Worm (Caenorhabditis elegans) whole organism, L3 larva: Measurements from ENCODE around the gene srbc-7.

Source experiments
- ZK546.5 ChIP-seq: sonication (generic microtip); optimal IDR thresholded peaks from 2 replicates; lab custom pipeline; 2017; ENCODE audit warnings: missing biosample characterization, missing genetic modification characterization
- aly-2 ChIP-seq: fragments of 150-350 bp; optimal IDR thresholded peaks from 2 replicates; lab custom pipeline; 2014; ENCODE audit warnings: missing biosample characterization, missing genetic modification characterization
- ama-1 ChIP-seq: fragments of 150-350 bp; optimal IDR thresholded peaks from 2 replicates; lab custom pipeline; 2018
- ceh-16 ChIP-seq: sonication (generic microtip); optimal IDR thresholded peaks from 2 replicates; lab custom pipeline; 2017; ENCODE audit warnings: missing biosample characterization, missing genetic modification characterization
- ceh-28 ChIP-seq: fragments of 150-350 bp; optimal IDR thresholded peaks from 2 replicates; lab custom pipeline; 2014; ENCODE audit warnings: missing biosample characterization, missing genetic modification reagents, missing genetic modification characterization
- ceh-9 ChIP-seq: sonication (generic microtip); optimal IDR thresholded peaks from 2 replicates; lab custom pipeline; 2018; ENCODE audit warnings: missing biosample characterization, missing genetic modification characterization
- egl-27 ChIP-seq: sonication (generic microtip); optimal IDR thresholded peaks from 4 replicates; lab custom pipeline; 2017; ENCODE audit warnings: missing biosample characterization, missing genetic modification reagents, missing genetic modification characterization
- egl-5 ChIP-seq: fragments of 150-350 bp; optimal IDR thresholded peaks from 2 replicates; lab custom pipeline; 2017; ENCODE audit warnings: missing biosample characterization, missing genetic modification reagents, missing genetic modification characterization, inconsistent platforms
- elt-3 ChIP-seq, 3 experiments: fragments of 150-350 bp in 1 of 3; sonication (generic microtip) in 2 of 3; optimal IDR thresholded peaks; 2 replicates in 2 of 3; 4 replicates in 1 of 3; lab custom pipeline; 2014 to 2017; ENCODE audit warnings: missing biosample characterization in 3 of 3, missing genetic modification characterization in 3 of 3
- eor-1 ChIP-seq, 2 experiments: fragments of 150-350 bp; optimal IDR thresholded peaks; 2 replicates each; lab custom pipeline; 2014 to 2018; ENCODE audit warnings: missing biosample characterization in 2 of 2, missing genetic modification characterization in 2 of 2
- fkh-10 ChIP-seq: sonication (generic microtip); optimal IDR thresholded peaks from 2 replicates; lab custom pipeline; 2017; ENCODE audit warnings: missing biosample characterization, missing genetic modification reagents, missing genetic modification characterization
- fkh-2 ChIP-seq: fragments of 150-350 bp; optimal IDR thresholded peaks from 2 replicates; lab custom pipeline; 2014; ENCODE audit warnings: missing biosample characterization, missing genetic modification reagents, missing genetic modification characterization
- jun-1 ChIP-seq: fragments of 150-350 bp; optimal IDR thresholded peaks from 2 replicates; lab custom pipeline; 2014; ENCODE audit warnings: missing biosample characterization, missing genetic modification reagents, missing genetic modification characterization
- lin-15B ChIP-seq: fragments of 150-350 bp; optimal IDR thresholded peaks from 2 replicates; lab custom pipeline; 2014; ENCODE audit warnings: missing biosample characterization, missing genetic modification characterization
- lsy-12 ChIP-seq: sonication (generic microtip); optimal IDR thresholded peaks from 2 replicates; lab custom pipeline; 2016; ENCODE audit warnings: mild to moderate bottlenecking, missing genetic modification characterization, missing compliant biosample characterization
- mdl-1 ChIP-seq: fragments of 150-350 bp; optimal IDR thresholded peaks from 2 replicates; lab custom pipeline; 2014; ENCODE audit warnings: missing biosample characterization, missing genetic modification characterization
- mml-1 ChIP-seq: fragments of 150-350 bp; sonication (generic microtip); optimal IDR thresholded peaks from 3 replicates; lab custom pipeline; 2014; ENCODE audit warnings: missing biosample characterization, missing genetic modification characterization
- nfya-1 ChIP-seq: sonication (generic microtip); optimal IDR thresholded peaks from 2 replicates; lab custom pipeline; 2017; ENCODE audit warnings: missing genetic modification characterization, mild to moderate bottlenecking, missing compliant biosample characterization, antibody characterized with exemption, moderate library complexity; ENCODE audit not compliant: insufficient read depth
- nhr-11 ChIP-seq: fragments of 150-350 bp; optimal IDR thresholded peaks from 2 replicates; lab custom pipeline; 2014; ENCODE audit warnings: missing biosample characterization, missing genetic modification characterization
- nhr-12 ChIP-seq: fragments of 150-350 bp; optimal IDR thresholded peaks from 2 replicates; lab custom pipeline; 2014; ENCODE audit warnings: missing biosample characterization, missing genetic modification characterization
- nhr-25 ChIP-seq: sonication (generic microtip); optimal IDR thresholded peaks from 2 replicates; lab custom pipeline; 2017; ENCODE audit warnings: missing biosample characterization, missing genetic modification characterization
- nhr-43 ChIP-seq: sonication (generic microtip); optimal IDR thresholded peaks from 2 replicates; lab custom pipeline; 2016; ENCODE audit warnings: mild to moderate bottlenecking, missing genetic modification characterization, missing compliant biosample characterization; ENCODE audit not compliant: poor library complexity, severe bottlenecking
- nhr-67 ChIP-seq: fragments of 150-350 bp; optimal IDR thresholded peaks from 2 replicates; lab custom pipeline; 2014; ENCODE audit warnings: missing biosample characterization, missing genetic modification characterization
- nhr-77 ChIP-seq: fragments of 150-350 bp; optimal IDR thresholded peaks from 2 replicates; lab custom pipeline; 2014; ENCODE audit warnings: missing biosample characterization, missing genetic modification characterization
- pha-4 ChIP-seq: fragments of 150-350 bp; optimal IDR thresholded peaks from 2 replicates; lab custom pipeline; 2014; ENCODE audit warnings: missing biosample characterization, missing genetic modification reagents, missing genetic modification characterization
- pqm-1 ChIP-seq: fragments of 150-350 bp; optimal IDR thresholded peaks from 2 replicates; lab custom pipeline; 2017; ENCODE audit warnings: missing biosample characterization, missing genetic modification characterization, inconsistent platforms
- sea-2 ChIP-seq: fragments of 150-350 bp; sonication (generic microtip); optimal IDR thresholded peaks from 4 replicates; lab custom pipeline; 2014; ENCODE audit warnings: missing biosample characterization, missing genetic modification reagents, missing genetic modification characterization
- skn-1 ChIP-seq: fragments of 150-350 bp; optimal IDR thresholded peaks from 2 replicates; lab custom pipeline; 2014; ENCODE audit warnings: missing biosample characterization, missing genetic modification characterization
- snpc-4 ChIP-seq: fragments of 150-350 bp; optimal IDR thresholded peaks from 2 replicates; lab custom pipeline; 2014; ENCODE audit warnings: missing biosample characterization, missing genetic modification characterization
- tbx-2 ChIP-seq: sonication (generic microtip); optimal IDR thresholded peaks from 2 replicates; lab custom pipeline; 2016; ENCODE audit warnings: mild to moderate bottlenecking, missing genetic modification characterization, missing compliant biosample characterization
- unc-62 ChIP-seq: fragments of 150-350 bp; sonication (generic microtip); optimal IDR thresholded peaks from 4 replicates; lab custom pipeline; 2014; ENCODE audit warnings: missing biosample characterization, missing genetic modification reagents, missing genetic modification characterization
- ztf-11 ChIP-seq: fragments of 150-350 bp; optimal IDR thresholded peaks from 2 replicates; lab custom pipeline; 2014; ENCODE audit warnings: missing biosample characterization, missing genetic modification characterization
- ztf-4 ChIP-seq: fragments of 150-350 bp; optimal IDR thresholded peaks from 2 replicates; lab custom pipeline; 2014; ENCODE audit warnings: missing biosample characterization, missing genetic modification characterization

Gene srbc-7

DNA sequence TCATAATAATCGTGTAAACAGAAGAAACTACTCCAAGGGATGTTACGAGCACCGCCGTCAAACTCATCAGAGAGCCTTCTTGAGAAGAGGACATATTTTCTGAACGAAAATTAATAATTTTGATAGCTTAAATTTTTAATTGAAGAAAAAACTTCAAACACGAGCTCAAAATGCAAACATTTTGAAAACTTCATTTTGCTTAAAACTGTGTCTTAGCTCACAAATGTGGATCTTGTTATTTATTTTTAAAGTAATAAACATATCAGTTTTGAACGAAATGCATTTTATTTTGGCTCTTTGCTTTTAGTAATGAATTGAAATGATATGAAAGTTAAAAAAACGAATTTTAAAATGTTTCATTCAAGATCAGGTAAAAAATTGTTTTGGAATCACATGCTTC, at the start of gene srbc-7:
Gene srbc-7 (minus strand): TSS at position 101 of the 400 bp plus-strand sequence.
- TF ChIP-seq ceh-9 (tag; lab: Kevin White, UChicago) (no peak), skn-1 (tag; lab: Kevin White, UChicago) (no peak), elt-3 (tag; optimal IDR thresholded peaks at IDR 0.05; lab: Kevin White, UChicago) (no peak), ama-1 (no peak), jun-1 (tag; lab: Kevin White, UChicago) (no peak), sea-2 (GFP tag; lab: Kevin White, UChicago) (no peak), fkh-2 (tag; lab: Kevin White, UChicago) (no peak), snpc-4 (no peak), nhr-12 (tag; lab: Kevin White, UChicago) (no peak), nfya-1 (tag; lab: Kevin White, UChicago) (no peak), ztf-4 (tag; lab: Kevin White, UChicago) (no peak), ceh-28 (tag; lab: Kevin White, UChicago) (no peak)

DNA sequence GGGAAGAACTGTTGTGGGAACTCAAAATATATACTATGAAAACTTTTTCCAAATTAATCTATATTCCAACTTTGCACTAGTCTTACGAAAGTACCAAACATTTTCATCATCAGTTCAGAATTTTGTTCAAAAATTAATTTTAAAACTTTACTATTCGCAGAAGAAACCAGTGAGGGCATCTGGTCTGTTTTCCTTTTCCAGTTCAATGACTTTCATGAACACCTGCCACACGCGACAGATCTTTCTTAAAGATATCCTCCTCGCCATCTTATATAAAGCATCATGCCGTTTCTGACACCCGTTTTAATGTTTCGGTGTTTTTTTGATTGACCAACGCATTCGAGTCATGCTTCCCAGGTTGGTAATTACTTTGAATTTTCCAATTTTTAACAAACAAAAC, 45.5 kb upstream of the srbc-7 start, which contains the start of gene C54F6.3:
Gene C54F6.3 (plus strand): TSS at position 301 of the 400 bp plus-strand sequence.
- TF ChIP-seq mml-1 (tag; lab: Kevin White, UChicago) (no peak), nhr-25 (no peak)

- TF ChIP-seq lin-15B (no peak), ztf-11 (tag; lab: Kevin White, UChicago) (no peak), skn-1 (tag; lab: Kevin White, UChicago) (no peak), fkh-10 (GFP tag; lab: Kevin White, UChicago) (no peak), egl-5 (no peak), tbx-2 (no peak), ZK546.5 (no peak), nhr-11 (tag; lab: Kevin White, UChicago) (no peak), ama-1 (no peak)
- TF ChIP-seq, all 47 proteins: peak for 0
These were observed 42.4 kb upstream of the srbc-7 start, which contains the start of gene swt-2 for ce11 chrV:7529840-7530239. Gene swt-2 (plus strand): TSS chrV:7530140.

- TF ChIP-seq tbx-2 (no peak), nhr-12 (tag; lab: Kevin White, UChicago) (no peak), pha-4 (tag; lab: Kevin White, UChicago) (no peak), skn-1 (tag; lab: Kevin White, UChicago) (no peak), lsy-12 (tag; lab: Kevin White, UChicago) (no peak), pqm-1 (tag; lab: Kevin White, UChicago) (no peak), snpc-4 (no peak), nhr-43 (no peak), eor-1 (tag; optimal IDR thresholded peaks at IDR 0.05; lab: Kevin White, UChicago) (no peak), egl-27 (no peak)
- TF ChIP-seq, all 47 proteins: peak for 0
These were observed 41.4 kb upstream of the srbc-7 start, which contains the start of gene C54F6.5 for ce11 chrV:7528816-7529215. Gene C54F6.5 (plus strand): TSS chrV:7529116.

ce11 chrV:7527153-7527552, 39.7 kb upstream of the srbc-7 start, which contains the start of gene C54F6.17:
Gene C54F6.17 (plus strand): TSS chrV:7527453.
- TF ChIP-seq unc-62 (GFP tag; lab: Kevin White, UChicago) = no peak
- TF ChIP-seq pha-4 (tag; lab: Kevin White, UChicago) = no peak
- no peak for TF ChIP-seq ceh-9 (tag; lab: Kevin White, UChicago)
- no peak for TF ChIP-seq nfya-1 (tag; lab: Kevin White, UChicago)
- no peak for TF ChIP-seq mdl-1 (tag; lab: Kevin White, UChicago)
- TF ChIP-seq tbx-2 = no peak
- TF ChIP-seq aly-2 (tag; lab: Kevin White, UChicago) = no peak
- no peak for TF ChIP-seq nhr-77 (tag; lab: Kevin White, UChicago)
- no peak for TF ChIP-seq sea-2 (GFP tag; lab: Kevin White, UChicago)
- TF ChIP-seq ztf-4 (tag; lab: Kevin White, UChicago) = no peak
- TF ChIP-seq lsy-12 (tag; lab: Kevin White, UChicago) = no peak
- TF ChIP-seq eor-1 (tag; optimal IDR thresholded peaks at IDR 0.05; lab: Kevin White, UChicago) = no peak
- no peak for TF ChIP-seq ztf-11 (tag; lab: Kevin White, UChicago)
- TF ChIP-seq ceh-16 (tag; lab: Kevin White, UChicago) = no peak
- no peak for TF ChIP-seq lin-15B
- TF ChIP-seq nhr-67 (tag; lab: Kevin White, UChicago) = no peak
